Worm (Caenorhabditis elegans) whole organism, L2 larva: ENCODE data around the gene ZK180.7.

Experiments used
- R02D3.7 ChIP-seq: fragments of 150-350 bp; optimal IDR thresholded peaks from 2 replicates; lab custom pipeline; 2014; ENCODE audit warnings: missing biosample characterization, missing genetic modification characterization
- elt-1 ChIP-seq: fragments of 150-350 bp; optimal IDR thresholded peaks from 2 replicates; lab custom pipeline; 2014; ENCODE audit warnings: missing biosample characterization, missing genetic modification characterization
- fos-1 ChIP-seq: fragments of 150-350 bp; optimal IDR thresholded peaks from 2 replicates; lab custom pipeline; 2014; ENCODE audit warnings: missing biosample characterization, missing genetic modification characterization
- lsy-2 ChIP-seq, 2 experiments: fragments of 150-350 bp in 1 of 2; sonication (generic microtip) in 1 of 2; optimal IDR thresholded peaks; 2 replicates each; lab custom pipeline; 2014 to 2017; ENCODE audit warnings: missing biosample characterization in 2 of 2, missing genetic modification characterization in 2 of 2
- nhr-12 ChIP-seq: fragments of 150-350 bp; optimal IDR thresholded peaks from 2 replicates; lab custom pipeline; 2014; ENCODE audit warnings: missing biosample characterization, missing genetic modification characterization
- ztf-1 ChIP-seq: fragments of 200-800 bp; sonication (Bioruptor generic); conservative IDR thresholded peaks from 2 replicates; pipeline ENCODE4 v1.3.6; 2022; ENCODE audit warnings: missing genetic modification characterization, missing compliant biosample characterization

DNA sequence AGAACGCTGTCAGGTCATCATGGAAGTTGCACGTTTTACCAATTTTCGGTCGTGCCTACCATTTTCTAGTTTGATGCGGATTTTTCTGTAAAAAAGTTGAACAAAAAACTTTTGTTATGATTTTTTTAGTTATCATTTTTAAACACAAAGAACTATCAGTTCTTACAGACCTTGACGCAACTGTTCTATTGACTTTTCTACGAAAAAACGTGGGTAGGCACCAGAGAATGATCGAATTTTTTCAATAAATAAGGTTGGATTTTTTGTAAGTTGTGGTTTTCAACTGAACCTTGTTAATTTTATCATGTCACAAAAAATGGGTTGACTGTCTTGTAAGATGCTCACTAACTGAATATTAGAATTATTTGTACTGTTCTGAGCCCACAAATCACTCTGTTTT lies 11.7 kb upstream of the ZK180.7 start:
- TF ChIP-seq lsy-2 (tag; optimal IDR thresholded peaks at IDR 0.05; lab: Kevin White, UChicago), result no peak
- no peak for TF ChIP-seq ztf-1 (GFP tag; lab: Robert Waterston, UW)
- TF ChIP-seq nhr-12, result no peak
- no peak for TF ChIP-seq fos-1
- no peak for TF ChIP-seq R02D3.7
- TF ChIP-seq elt-1, result no peak
